Worm (Caenorhabditis elegans): ENCODE data around the gene golg-4.

The golg-4 gene

DNA sequence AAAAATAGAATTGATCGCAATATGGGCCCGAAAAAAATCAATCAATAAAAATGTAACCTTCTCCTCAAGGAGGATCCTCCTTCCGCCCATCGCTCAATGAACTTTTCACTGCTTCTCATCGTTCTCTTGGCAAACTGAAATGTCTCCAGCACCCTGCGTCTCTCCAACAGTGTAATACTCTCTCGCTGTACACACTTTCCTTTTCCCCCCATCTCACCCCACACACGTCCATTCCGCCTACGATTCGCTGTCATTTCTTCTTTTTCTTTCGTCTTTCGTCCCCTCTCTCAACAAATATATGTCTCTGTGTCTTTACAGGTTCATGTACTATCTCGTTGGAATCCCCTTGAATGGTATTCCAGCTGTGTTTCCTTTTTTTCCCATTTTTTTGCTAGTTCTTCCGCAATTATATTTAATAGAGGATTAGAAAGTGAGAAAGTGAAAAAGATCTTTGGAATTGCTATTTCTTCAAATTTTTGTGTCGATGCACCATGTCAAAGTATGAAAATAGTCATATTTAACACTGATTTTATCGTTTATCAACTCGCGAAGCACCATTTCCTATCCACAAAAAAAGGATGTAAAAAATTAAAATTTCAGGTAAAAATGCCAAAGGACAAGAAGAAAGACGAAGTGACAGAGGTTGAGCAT is 66.2 kb downstream of the golg-4 start, which contains the start of gene rsu-1:
Gene rsu-1 (plus strand): TSS at position 601 of the 651 bp plus-strand sequence.
- TF ChIP-seq dao-5 (tag; optimal IDR thresholded peaks at IDR 0.05) (no peak), him-1 (tag; optimal IDR thresholded peaks at IDR 0.05) (no peak), W03F9.2 (tag; optimal IDR thresholded peaks at IDR 0.05) (no peak)

DNA sequence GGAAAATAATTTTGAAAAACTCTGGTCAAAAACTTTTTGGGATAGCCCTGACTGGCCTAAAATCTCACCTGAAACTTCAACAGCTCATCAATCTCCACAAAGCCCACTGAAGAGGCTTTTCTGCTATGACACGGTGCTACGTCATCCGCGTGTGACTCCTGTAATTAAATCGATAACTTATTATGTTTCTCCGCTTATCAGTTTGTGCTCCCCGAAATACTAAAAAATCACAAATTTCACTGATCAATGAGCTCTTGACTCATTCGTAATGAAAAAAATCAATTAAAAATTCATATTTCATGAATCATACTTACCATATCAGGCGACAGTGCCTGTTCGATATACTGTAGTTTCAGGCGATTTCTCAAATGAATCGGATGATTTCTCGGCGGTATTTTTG is 69.6 kb downstream of the golg-4 start:
- TF ChIP-seq W03F9.2 (tag; optimal IDR thresholded peaks at IDR 0.05) (no peak), him-1 (tag; optimal IDR thresholded peaks at IDR 0.05) (no peak), dao-5 (tag; optimal IDR thresholded peaks at IDR 0.05) (no peak)
